Worm (Caenorhabditis elegans) whole organism, mixed stage, embryonic: ENCODE data around the gene Y66D12A.19.

Experiments
- ceh-39 ChIP-seq: fragments of 150-350 bp; optimal IDR thresholded peaks from 2 replicates; lab custom pipeline; 2014; ENCODE audit warnings: missing biosample characterization, missing genetic modification characterization
- lsy-2 ChIP-seq: fragments of 150-350 bp; optimal IDR thresholded peaks from 2 replicates; lab custom pipeline; 2014; ENCODE audit warnings: missing biosample characterization, missing genetic modification characterization
- mep-1 ChIP-seq: fragments of 150-350 bp; optimal IDR thresholded peaks from 2 replicates; lab custom pipeline; 2017; ENCODE audit warnings: missing biosample characterization, missing genetic modification reagents, missing genetic modification characterization, inconsistent platforms
- nhr-12 ChIP-seq: fragments of 150-350 bp; optimal IDR thresholded peaks from 2 replicates; lab custom pipeline; 2014; ENCODE audit warnings: missing biosample characterization, missing genetic modification characterization
- nhr-2 ChIP-seq: fragments of 150-350 bp; optimal IDR thresholded peaks from 2 replicates; lab custom pipeline; 2014; ENCODE audit warnings: missing biosample characterization, missing genetic modification characterization
- nhr-76 ChIP-seq: sonication (generic microtip); optimal IDR thresholded peaks from 2 replicates; lab custom pipeline; 2017; ENCODE audit warnings: missing biosample characterization, missing genetic modification characterization
- pha-4 ChIP-seq: fragments of 150-350 bp; optimal IDR thresholded peaks from 2 replicates; lab custom pipeline; 2018; ENCODE audit warnings: missing biosample characterization, missing genetic modification reagents, missing genetic modification characterization
- unc-62 ChIP-seq: fragments of 150-350 bp; optimal IDR thresholded peaks from 2 replicates; lab custom pipeline; 2014; ENCODE audit warnings: missing biosample characterization, missing genetic modification reagents, missing genetic modification characterization
- ztf-11 ChIP-seq: fragments of 150-350 bp; optimal IDR thresholded peaks from 2 replicates; lab custom pipeline; 2014; ENCODE audit warnings: missing biosample characterization, missing genetic modification characterization

ce11 chrIII:11470311-11470858 lies 38.5 kb upstream of the Y66D12A.19 start, which contains the start of gene bed-2:
- TF ChIP-seq unc-62 = no peak
- TF ChIP-seq lsy-2 (tag; lab: Kevin White, UChicago) = no peak
- no peak for TF ChIP-seq mep-1 (tag; lab: Kevin White, UChicago)
- TF ChIP-seq nhr-12 (tag; lab: Kevin White, UChicago) = no peak
- TF ChIP-seq nhr-2 (tag; lab: Kevin White, UChicago) = no peak
- no peak for TF ChIP-seq ceh-39 (tag; lab: Kevin White, UChicago)
- no peak for TF ChIP-seq pha-4
- no peak for TF ChIP-seq nhr-76 (tag; lab: Kevin White, UChicago)
- no peak for TF ChIP-seq ztf-11 (tag; lab: Kevin White, UChicago)
